Worm (Caenorhabditis elegans) whole organism, dauer: ENCODE results near the gene E02H1.5.

Source experiments
- unc-62 ChIP-seq: sonication (generic microtip); optimal IDR thresholded peaks from 2 replicates; lab custom pipeline; 2017; ENCODE audit warnings: missing biosample characterization, missing genetic modification reagents, missing genetic modification characterization

E02H1.5 gene

DNA sequence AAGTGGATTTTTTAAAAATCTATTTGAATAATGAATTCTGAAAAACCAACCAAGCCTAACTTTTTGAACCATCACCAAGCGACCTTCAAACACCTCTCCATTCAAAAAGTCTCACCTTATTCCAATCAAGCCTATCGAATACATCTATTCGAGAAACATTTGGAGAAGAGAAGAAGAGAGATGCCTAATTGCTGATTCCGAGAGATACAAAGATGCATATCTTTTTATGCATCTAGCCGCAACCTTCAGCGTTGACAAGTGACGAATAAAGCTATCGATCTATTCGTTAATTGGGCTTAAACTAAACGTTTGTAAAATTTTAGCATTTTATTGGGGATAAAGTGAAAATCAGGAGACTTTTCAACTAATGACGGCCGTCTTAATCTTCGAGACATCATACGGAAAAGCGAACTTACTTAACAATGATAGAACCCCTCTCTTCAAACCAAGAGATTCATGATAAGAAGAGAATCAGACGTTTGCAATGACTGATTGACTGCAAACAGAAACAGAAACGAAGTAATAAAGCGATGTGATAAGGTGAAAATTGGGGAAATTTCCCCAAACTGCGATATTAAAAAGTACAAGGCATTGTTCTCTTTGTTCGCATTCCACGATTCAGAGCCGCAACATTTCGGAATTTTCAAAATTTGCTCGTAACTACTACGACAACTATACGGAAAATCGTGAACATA lies 50.1 kb downstream of the E02H1.5 start:
- no peak for TF ChIP-seq unc-62 (GFP tag; lab: Kevin White, UChicago)

DNA sequence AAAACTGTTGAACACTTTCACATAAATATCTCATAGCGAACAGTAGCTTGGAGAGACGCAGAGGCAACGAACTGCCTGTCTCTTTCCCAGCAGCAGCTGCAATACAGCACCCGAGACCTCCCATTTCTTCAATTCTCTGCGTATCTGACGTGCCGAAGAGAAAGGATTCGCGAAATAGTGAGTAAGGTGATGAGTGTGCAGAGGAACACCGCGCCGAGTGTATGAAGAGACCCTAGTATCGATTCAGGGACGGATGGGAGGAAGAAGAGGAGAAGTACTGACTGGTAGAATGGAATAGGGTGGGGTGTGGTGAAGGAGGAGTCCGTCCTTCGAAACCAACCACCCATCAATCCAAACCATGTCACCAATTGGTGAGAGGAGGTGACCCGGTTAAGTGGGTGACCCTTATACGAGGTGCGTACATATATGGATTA lies 51.1 kb downstream of the E02H1.5 start:
- TF ChIP-seq unc-62 (GFP tag; lab: Kevin White, UChicago) = no peak
